Worm (Caenorhabditis elegans) whole organism, early embryonic: ENCODE results near the gene btb-2.
A peak's percentile ranks its signal among the peaks of the same experiment; 100 is the strongest.

Source experiments
- B0310.2 ChIP-seq: sonication (generic microtip); optimal IDR thresholded peaks from 2 replicates; lab custom pipeline; 2016; ENCODE audit warnings: mild to moderate bottlenecking, missing genetic modification characterization, missing compliant biosample characterization
- F13C5.2 ChIP-seq: sonication (generic microtip); optimal IDR thresholded peaks from 2 replicates; lab custom pipeline; 2017; ENCODE audit warnings: mild to moderate bottlenecking, missing genetic modification characterization, inconsistent platforms, missing compliant biosample characterization
- aly-1 ChIP-seq: sonication (generic microtip); optimal IDR thresholded peaks from 2 replicates; lab custom pipeline; 2016; ENCODE audit warnings: missing genetic modification characterization, missing compliant biosample characterization
- ama-1 ChIP-seq: fragments of 150-350 bp; optimal IDR thresholded peaks from 2 replicates; lab custom pipeline; 2014
- ceh-13 ChIP-seq: fragments of 200-800 bp; sonication (Bioruptor generic); optimal IDR thresholded peaks from 2 replicates; lab custom pipeline; 2018; ENCODE audit warnings: mild to moderate bottlenecking, missing genetic modification characterization, missing compliant biosample characterization
- ceh-36 ChIP-seq: sonication (generic microtip); optimal IDR thresholded peaks from 2 replicates; lab custom pipeline; 2016; ENCODE audit warnings: missing genetic modification characterization, inconsistent platforms, missing compliant biosample characterization
- ets-7 ChIP-seq: sonication (generic microtip); optimal IDR thresholded peaks from 2 replicates; lab custom pipeline; 2016; ENCODE audit warnings: missing genotype, missing genetic modification characterization, missing compliant biosample characterization
- flt-1 ChIP-seq: fragments of 200-800 bp; sonication (Bioruptor generic); IDR thresholded peaks from 2 replicates; pipeline ENCODE4 v1.3.6; 2022; ENCODE audit warnings: missing genetic modification characterization, missing compliant biosample characterization
- hmbx-1 ChIP-seq: sonication (generic microtip); optimal IDR thresholded peaks from 2 replicates; lab custom pipeline; 2016; ENCODE audit warnings: mild to moderate bottlenecking, missing genetic modification characterization, missing compliant biosample characterization
- hmg-4 ChIP-seq: fragments of 200-800 bp; sonication (Bioruptor generic); optimal IDR thresholded peaks from 2 replicates; lab custom pipeline; 2018; ENCODE audit warnings: mild to moderate bottlenecking, missing genetic modification characterization, missing compliant biosample characterization
- hnd-1 ChIP-seq: sonication (generic microtip); optimal IDR thresholded peaks from 2 replicates; lab custom pipeline; 2016; ENCODE audit warnings: missing genetic modification characterization, missing compliant biosample characterization
- pes-1 ChIP-seq: fragments of 200-800 bp; sonication (Bioruptor generic); IDR thresholded peaks from 2 replicates; pipeline ENCODE4 v1.3.6; 2022; ENCODE audit warnings: missing genetic modification reagents, missing genetic modification characterization, missing compliant biosample characterization
- scrt-1 ChIP-seq: fragments of 200-800 bp; sonication (Bioruptor generic); IDR thresholded peaks from 2 replicates; pipeline ENCODE4 v1.3.6; 2022; ENCODE audit warnings: missing genetic modification characterization, missing compliant biosample characterization
- sea-1 ChIP-seq: fragments of 200-800 bp; sonication (Bioruptor generic); conservative IDR thresholded peaks from 2 replicates; pipeline ENCODE4 v1.3.6; 2022; ENCODE audit warnings: missing genetic modification characterization, missing compliant biosample characterization
- tbx-11 ChIP-seq: fragments of 200-800 bp; sonication (Bioruptor generic); IDR thresholded peaks from 2 replicates; pipeline ENCODE4 v1.3.6; 2022; ENCODE audit warnings: missing genetic modification characterization, missing compliant biosample characterization
- tbx-37 ChIP-seq: fragments of 200-800 bp; sonication (Bioruptor generic); conservative IDR thresholded peaks from 2 replicates; pipeline ENCODE4 v1.3.6; 2022; ENCODE audit warnings: missing genetic modification reagents, missing genetic modification characterization, missing compliant biosample characterization
- tra-4 ChIP-seq: sonication (generic microtip); optimal IDR thresholded peaks from 2 replicates; lab custom pipeline; 2017; ENCODE audit warnings: missing genetic modification characterization, missing compliant biosample characterization

The btb-2 gene

ce11 chrII:6370110-6370509, 31.6 kb upstream of the btb-2 start:
- TF ChIP-seq F13C5.2 (no peak), ceh-13 (GFP tag; lab: Kevin White, UChicago) (no peak), ceh-36 (tag; lab: Kevin White, UChicago) (peak; percentile 27), hmg-4 (GFP tag; lab: Kevin White, UChicago) (peak; percentile 50), B0310.2 (no peak), hmbx-1 (tag; lab: Kevin White, UChicago) (no peak), scrt-1 (GFP tag; lab: Robert Waterston, UW) (no peak), aly-1 (tag; lab: Kevin White, UChicago) (no peak), sea-1 (GFP tag; lab: Robert Waterston, UW) (no peak)

DNA sequence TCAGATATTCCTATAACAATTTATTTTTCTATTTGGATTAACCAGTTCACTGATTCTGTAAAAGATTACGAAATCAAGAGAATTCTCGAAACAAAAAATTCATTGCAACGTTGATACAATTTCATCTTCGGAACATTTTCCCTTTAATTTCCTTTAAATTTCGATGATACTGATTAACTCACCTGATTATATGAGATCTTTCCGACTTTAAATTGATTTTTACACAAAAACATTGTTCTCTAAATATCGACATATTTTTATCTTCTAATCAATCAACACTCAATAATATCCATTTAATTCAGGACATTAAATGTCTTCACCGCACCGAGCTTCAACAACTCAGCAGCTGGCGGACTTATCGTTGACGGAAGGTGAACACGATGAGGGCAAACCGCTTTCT, 30.7 kb upstream of the btb-2 start, which contains the start of gene lin-23:
lin-23 (plus strand) TSS at position 301 of the 400 bp plus-strand sequence.
- no peak for TF ChIP-seq aly-1 (tag; lab: Kevin White, UChicago)
- TF ChIP-seq flt-1 (GFP tag; lab: Robert Waterston, UW), result no peak
- TF ChIP-seq hmg-4 (GFP tag; lab: Kevin White, UChicago), result no peak
- no peak for TF ChIP-seq ceh-36 (tag; lab: Kevin White, UChicago)
- TF ChIP-seq ets-7 (tag; lab: Kevin White, UChicago), result no peak
- TF ChIP-seq B0310.2, result no peak
- TF ChIP-seq sea-1 (GFP tag; lab: Robert Waterston, UW), result no peak
- TF ChIP-seq tra-4 (tag; lab: Kevin White, UChicago), result no peak
- no peak for TF ChIP-seq ceh-13 (GFP tag; lab: Kevin White, UChicago)

ce11 chrII:6373361-6373760, 28.4 kb upstream of the btb-2 start:
- no peak for TF ChIP-seq hmg-4 (GFP tag; lab: Kevin White, UChicago)
- no peak for TF ChIP-seq pes-1
- TF ChIP-seq B0310.2, result no peak
- no peak for TF ChIP-seq tbx-11 (GFP tag; lab: Robert Waterston, UW)
- no peak for TF ChIP-seq ama-1 (lab: Kevin White, UChicago)
- no peak for TF ChIP-seq ceh-13 (GFP tag; lab: Kevin White, UChicago)
- no peak for TF ChIP-seq ets-7 (tag; lab: Kevin White, UChicago)
- no peak for TF ChIP-seq flt-1 (GFP tag; lab: Robert Waterston, UW)
- TF ChIP-seq tbx-37 (GFP tag; lab: Robert Waterston, UW), result no peak
- TF ChIP-seq hmbx-1 (tag; lab: Kevin White, UChicago), result no peak
- TF ChIP-seq tra-4 (tag; lab: Kevin White, UChicago), result no peak
- no peak for TF ChIP-seq aly-1 (tag; lab: Kevin White, UChicago)
- no peak for TF ChIP-seq ceh-36 (tag; lab: Kevin White, UChicago)
- no peak for TF ChIP-seq sea-1 (GFP tag; lab: Robert Waterston, UW)
- no peak for TF ChIP-seq scrt-1 (GFP tag; lab: Robert Waterston, UW)
- TF ChIP-seq F13C5.2, result no peak

DNA sequence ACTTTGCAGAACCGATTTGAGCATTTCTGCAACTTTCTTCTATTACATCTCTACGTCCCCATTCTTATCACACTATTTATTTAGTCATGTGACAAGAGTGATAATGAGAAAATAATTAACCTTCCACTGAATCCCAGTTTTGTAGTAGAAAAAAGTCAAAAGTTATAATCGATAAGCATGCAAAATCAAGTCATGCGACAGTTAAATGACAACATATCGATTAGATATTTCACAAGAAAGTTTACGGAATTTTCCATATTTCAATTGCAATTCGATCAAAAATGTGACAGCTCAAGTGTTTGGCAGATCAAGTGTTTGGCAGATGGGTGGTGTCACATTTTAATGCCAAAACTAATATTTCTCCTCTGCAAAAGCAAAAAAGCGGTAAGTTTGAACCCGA, 27.1 kb upstream of the btb-2 start:
- no peak for TF ChIP-seq tbx-11 (GFP tag; lab: Robert Waterston, UW)
- no peak for TF ChIP-seq ceh-36 (tag; lab: Kevin White, UChicago)
- no peak for TF ChIP-seq ets-7 (tag; lab: Kevin White, UChicago)
- TF ChIP-seq B0310.2, result no peak

ce11 chrII:6376693-6377092, 25.1 kb upstream of the btb-2 start:
- TF ChIP-seq tra-4 (tag; lab: Kevin White, UChicago) (no peak), tbx-37 (GFP tag; lab: Robert Waterston, UW) (no peak), ama-1 (lab: Kevin White, UChicago) (no peak), sea-1 (GFP tag; lab: Robert Waterston, UW) (no peak), ceh-13 (GFP tag; lab: Kevin White, UChicago) (no peak), tbx-11 (GFP tag; lab: Robert Waterston, UW) (no peak), B0310.2 (no peak), F13C5.2 (no peak)

- no peak for TF ChIP-seq sea-1 (GFP tag; lab: Robert Waterston, UW)
- no peak for TF ChIP-seq ama-1 (lab: Kevin White, UChicago)
- TF ChIP-seq tbx-37 (GFP tag; lab: Robert Waterston, UW), result no peak
- no peak for TF ChIP-seq ets-7 (tag; lab: Kevin White, UChicago)
- no peak for TF ChIP-seq F13C5.2
These were observed 24.3 kb upstream of the btb-2 start for ce11 chrII:6377381-6377948.

DNA sequence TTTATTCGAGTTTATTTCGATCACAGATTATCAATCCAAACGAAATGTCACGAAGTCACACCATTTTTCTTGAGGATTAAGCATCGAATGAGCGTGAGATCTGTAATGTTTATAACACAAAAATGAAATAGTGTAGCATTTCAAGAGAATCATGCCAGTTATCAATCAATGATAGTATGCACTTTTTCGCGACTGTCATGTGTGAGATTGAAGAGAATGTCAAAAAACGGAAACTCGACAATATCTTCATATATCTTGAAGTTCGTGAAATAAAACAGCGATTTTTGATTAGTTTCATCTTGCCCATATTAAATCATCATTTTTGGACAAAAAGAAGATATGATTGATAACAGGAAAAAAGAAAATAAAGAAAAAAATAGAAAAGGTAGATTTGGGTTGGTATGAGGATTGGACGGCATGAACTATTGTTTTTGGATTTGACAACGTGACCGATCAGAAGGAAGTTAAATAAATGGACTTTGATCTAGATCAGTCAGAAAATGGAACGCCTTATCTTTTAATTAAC, 22.6 kb upstream of the btb-2 start:
- no peak for TF ChIP-seq tbx-37 (GFP tag; lab: Robert Waterston, UW)
- TF ChIP-seq scrt-1 (GFP tag; lab: Robert Waterston, UW), result no peak
- TF ChIP-seq hmg-4 (GFP tag; lab: Kevin White, UChicago), result no peak
- TF ChIP-seq ceh-13 (GFP tag; lab: Kevin White, UChicago), result no peak
- TF ChIP-seq flt-1 (GFP tag; lab: Robert Waterston, UW), result no peak
- TF ChIP-seq ets-7 (tag; lab: Kevin White, UChicago), result no peak
- no peak for TF ChIP-seq F13C5.2
- no peak for TF ChIP-seq pes-1
- no peak for TF ChIP-seq sea-1 (GFP tag; lab: Robert Waterston, UW)
- no peak for TF ChIP-seq ceh-36 (tag; lab: Kevin White, UChicago)
- no peak for TF ChIP-seq ama-1 (lab: Kevin White, UChicago)
- no peak for TF ChIP-seq aly-1 (tag; lab: Kevin White, UChicago)
- TF ChIP-seq hmbx-1 (tag; lab: Kevin White, UChicago), result no peak
- TF ChIP-seq tbx-11 (GFP tag; lab: Robert Waterston, UW), result no peak
- TF ChIP-seq B0310.2, result no peak
- no peak for TF ChIP-seq tra-4 (tag; lab: Kevin White, UChicago)
- TF ChIP-seq hnd-1 (tag; lab: Kevin White, UChicago), result no peak
